Worm (Caenorhabditis elegans): ENCODE results near the gene parn-2.

- TF ChIP-seq nhr-11 (tag; optimal IDR thresholded peaks at IDR 0.05) (no peak), ceh-34 (tag; optimal IDR thresholded peaks at IDR 0.05) (no peak), syd-9 (tag; optimal IDR thresholded peaks at IDR 0.05) (no peak), elt-2 (tag; optimal IDR thresholded peaks at IDR 0.05) (no peak), npax-4 (tag; optimal IDR thresholded peaks at IDR 0.05) (no peak), che-1 (tag; optimal IDR thresholded peaks at IDR 0.05) (no peak)
These were observed 17.0 kb downstream of the parn-2 start for ce11 chrII:12239449-12239848.
